Fruit fly (Drosophila melanogaster) whole organism, embryonic: ENCODE results near the gene BORCS6.

Experiments
- Abd-B ChIP-seq: fragments of 200-800 bp; sonication (Bioruptor generic); optimal IDR thresholded peaks from 2 replicates; lab custom pipeline; 2018; ENCODE audit warnings: missing biosample characterization, mild to moderate bottlenecking, missing genetic modification characterization, moderate library complexity
- BtbVII ChIP-seq: fragments of 200-800 bp; sonication (Bioruptor generic); optimal IDR thresholded peaks from 3 replicates; lab custom pipeline; 2017; ENCODE audit warnings: missing biosample characterization, mild to moderate bottlenecking, missing genetic modification characterization
- CG10321 ChIP-seq: fragments of 200-800 bp; sonication (Bioruptor generic); IDR thresholded peaks from 2 replicates; pipeline ENCODE4 v1.3.6; 2022; ENCODE audit warnings: missing biosample characterization, missing genetic modification characterization
- CG11247 ChIP-seq: fragments of 200-800 bp; sonication (Bioruptor generic); IDR thresholded peaks from 2 replicates; pipeline ENCODE4 v1.3.6; 2022; ENCODE audit warnings: missing biosample characterization, missing genetic modification characterization
- CG12391 ChIP-seq: fragments of 200-800 bp; sonication (Bioruptor generic); optimal IDR thresholded peaks from 3 replicates; lab custom pipeline; 2018; ENCODE audit warnings: missing biosample characterization, mild to moderate bottlenecking, missing genetic modification characterization, moderate library complexity
- CG13287 ChIP-seq: fragments of 200-800 bp; sonication (Bioruptor generic); IDR thresholded peaks from 2 replicates; pipeline ENCODE4 v1.3.6; 2022; ENCODE audit warnings: missing biosample characterization, missing genetic modification characterization; ENCODE audit not compliant: partially characterized antibody
- CG14667 ChIP-seq: fragments of 200-800 bp; sonication (Bioruptor generic); IDR thresholded peaks from 2 replicates; pipeline ENCODE4 v1.3.6; 2022; ENCODE audit warnings: missing biosample characterization, missing genetic modification characterization
- CG15011 ChIP-seq: fragments of 200-800 bp; sonication (Bioruptor generic); optimal IDR thresholded peaks from 3 replicates; lab custom pipeline; 2018; ENCODE audit warnings: missing biosample characterization, mild to moderate bottlenecking, missing genetic modification characterization
- CG16779 ChIP-seq: fragments of 200-800 bp; sonication (Bioruptor generic); IDR thresholded peaks from 2 replicates; pipeline ENCODE4 v1.3.6; 2022; ENCODE audit warnings: missing biosample characterization, missing genetic modification characterization
- CG17568 ChIP-seq: fragments of 200-800 bp; sonication (Bioruptor generic); optimal IDR thresholded peaks from 2 replicates; lab custom pipeline; 2018; ENCODE audit warnings: missing biosample characterization, mild to moderate bottlenecking, missing genetic modification characterization, moderate library complexity
- CG33213 ChIP-seq: fragments of 200-800 bp; sonication (Bioruptor generic); optimal IDR thresholded peaks from 3 replicates; lab custom pipeline; 2016; ENCODE audit warnings: missing biosample characterization, missing genetic modification characterization
- CG3847 ChIP-seq: fragments of 200-800 bp; sonication (Bioruptor generic); IDR thresholded peaks from 2 replicates; pipeline ENCODE4 v1.3.6; 2022; ENCODE audit warnings: missing biosample characterization, missing genetic modification characterization
- CG42726 ChIP-seq: fragments of 200-800 bp; sonication (Bioruptor generic); IDR thresholded peaks from 2 replicates; pipeline ENCODE4 v1.3.6; 2022; ENCODE audit warnings: missing biosample characterization, missing genetic modification characterization; ENCODE audit not compliant: partially characterized antibody
- CG4360 ChIP-seq: fragments of 200-800 bp; sonication (Bioruptor generic); IDR thresholded peaks from 2 replicates; pipeline ENCODE4 v1.3.6; 2022; ENCODE audit warnings: missing biosample characterization, missing genetic modification characterization
- CG5180 ChIP-seq: fragments of 200-800 bp; sonication (Bioruptor generic); optimal IDR thresholded peaks from 3 replicates; lab custom pipeline; 2017; ENCODE audit warnings: missing biosample characterization, missing genetic modification characterization, mild to moderate bottlenecking, moderate library complexity, missing genetic modification reagents
- CG5245 ChIP-seq: fragments of 200-800 bp; sonication (Bioruptor generic); optimal IDR thresholded peaks from 3 replicates; lab custom pipeline; 2016; ENCODE audit warnings: missing biosample characterization, missing genetic modification characterization
- CG6175 ChIP-seq: fragments of 200-800 bp; sonication (Bioruptor generic); IDR thresholded peaks from 3 replicates; pipeline ENCODE4 v1.3.6; 2022; ENCODE audit warnings: missing biosample characterization, missing genetic modification characterization
- CG7928 ChIP-seq: fragments of 200-800 bp; sonication (Bioruptor generic); optimal IDR thresholded peaks from 2 replicates; lab custom pipeline; 2017; ENCODE audit warnings: missing biosample characterization, mild to moderate bottlenecking, missing genetic modification characterization
- CG8388 ChIP-seq: fragments of 200-800 bp; sonication (Bioruptor generic); optimal IDR thresholded peaks from 2 replicates; lab custom pipeline; 2019; ENCODE audit warnings: missing biosample characterization, mild to moderate bottlenecking, missing genetic modification characterization, moderate library complexity
- CG9817 ChIP-seq: fragments of 200-800 bp; sonication (Bioruptor generic); optimal IDR thresholded peaks from 2 replicates; lab custom pipeline; 2018; ENCODE audit warnings: missing biosample characterization, mild to moderate bottlenecking, missing genetic modification characterization, moderate library complexity
- Camta ChIP-seq: fragments of 200-800 bp; sonication (Bioruptor generic); optimal IDR thresholded peaks from 2 replicates; lab custom pipeline; 2016; ENCODE audit warnings: missing biosample characterization, missing genetic modification characterization
- Chrac-16 ChIP-seq: fragments of 200-800 bp; sonication (Bioruptor generic); optimal IDR thresholded peaks from 3 replicates; lab custom pipeline; 2016; ENCODE audit warnings: missing biosample characterization, missing genetic modification characterization
- Dll ChIP-seq: fragments of 200-800 bp; sonication (Bioruptor generic); IDR thresholded peaks from 4 replicates; pipeline ENCODE4 v1.3.6; 2022; ENCODE audit warnings: missing biosample characterization, missing genetic modification characterization; ENCODE audit not compliant: partially characterized antibody
- HHEX ChIP-seq: fragments of 200-800 bp; sonication (Bioruptor generic); optimal IDR thresholded peaks from 3 replicates; lab custom pipeline; 2017; ENCODE audit warnings: missing biosample characterization, mild to moderate bottlenecking, missing genetic modification characterization, missing genetic modification reagents
- Lhr ChIP-seq: fragments of 200-800 bp; sonication (Bioruptor generic); optimal IDR thresholded peaks from 3 replicates; lab custom pipeline; 2017; ENCODE audit warnings: mild to moderate bottlenecking, missing biosample characterization, missing genetic modification reagents, missing genetic modification characterization
- MTF-1 ChIP-seq: fragments of 200-800 bp; sonication (Bioruptor generic); optimal IDR thresholded peaks from 2 replicates; lab custom pipeline; 2018; ENCODE audit warnings: missing biosample characterization, mild to moderate bottlenecking, missing genetic modification characterization, borderline replicate concordance
- Max ChIP-seq: fragments of 200-800 bp; sonication (Bioruptor generic); optimal IDR thresholded peaks from 2 replicates; lab custom pipeline; 2016; ENCODE audit warnings: missing biosample characterization, mild to moderate bottlenecking, missing genetic modification characterization
- Nf-YB ChIP-seq: fragments of 200-800 bp; sonication (Bioruptor generic); optimal IDR thresholded peaks from 3 replicates; lab custom pipeline; 2019; ENCODE audit warnings: missing biosample characterization, mild to moderate bottlenecking, missing genetic modification characterization, moderate library complexity
- NfI ChIP-seq: fragments of 200-800 bp; sonication (Bioruptor generic); optimal IDR thresholded peaks from 3 replicates; lab custom pipeline; 2018; ENCODE audit warnings: missing biosample characterization, mild to moderate bottlenecking, missing genetic modification characterization, moderate library complexity
- aop ChIP-seq: fragments of 200-800 bp; sonication (Bioruptor generic); IDR thresholded peaks from 2 replicates; pipeline ENCODE4 v1.3.6; 2022; ENCODE audit warnings: missing biosample characterization, missing genetic modification characterization
- corto ChIP-seq: fragments of 200-800 bp; sonication (Bioruptor generic); optimal IDR thresholded peaks from 2 replicates; lab custom pipeline; 2016; ENCODE audit warnings: missing biosample characterization, mild to moderate bottlenecking, missing genetic modification characterization, moderate library complexity
- ems ChIP-seq: fragments of 200-800 bp; sonication (Bioruptor generic); optimal IDR thresholded peaks from 3 replicates; lab custom pipeline; 2016; ENCODE audit warnings: missing biosample characterization, missing genetic modification characterization
- fd102C ChIP-seq: fragments of 200-800 bp; sonication (Bioruptor generic); optimal IDR thresholded peaks from 2 replicates; lab custom pipeline; 2018; ENCODE audit warnings: missing biosample characterization, mild to moderate bottlenecking, missing genetic modification characterization, moderate library complexity
- gcm ChIP-seq: fragments of 200-800 bp; sonication (Bioruptor generic); optimal IDR thresholded peaks from 2 replicates; lab custom pipeline; 2019; ENCODE audit warnings: missing biosample characterization, mild to moderate bottlenecking, missing genetic modification characterization, moderate library complexity
- hbn ChIP-seq: fragments of 200-800 bp; sonication (Bioruptor generic); IDR thresholded peaks from 2 replicates; pipeline ENCODE4 v1.3.6; 2022; ENCODE audit warnings: missing biosample characterization, missing genetic modification characterization; ENCODE audit not compliant: partially characterized antibody
- inv ChIP-seq: fragments of 200-800 bp; sonication (Bioruptor generic); IDR thresholded peaks from 2 replicates; pipeline ENCODE4 v1.3.6; 2022; ENCODE audit warnings: missing biosample characterization, missing genetic modification characterization; ENCODE audit not compliant: partially characterized antibody
- lab ChIP-seq: fragments of 200-800 bp; sonication (Bioruptor generic); optimal IDR thresholded peaks from 3 replicates; lab custom pipeline; 2017; ENCODE audit warnings: missing biosample characterization, missing genetic modification characterization, mild to moderate bottlenecking, moderate library complexity, missing genetic modification reagents
- otp ChIP-seq: fragments of 200-800 bp; sonication (Bioruptor generic); IDR thresholded peaks from 3 replicates; pipeline ENCODE4, ENCODE4 v1.3.6; 2022; ENCODE audit warnings: missing biosample characterization, missing genetic modification characterization
- phol ChIP-seq: fragments of 200-800 bp; sonication (Bioruptor generic); optimal IDR thresholded peaks from 3 replicates; lab custom pipeline; 2018; ENCODE audit warnings: missing biosample characterization, mild to moderate bottlenecking, missing genetic modification characterization, moderate library complexity
- ro ChIP-seq: fragments of 200-800 bp; sonication (Bioruptor generic); IDR thresholded peaks from 2 replicates; pipeline ENCODE4 v1.3.6; 2022; ENCODE audit warnings: missing biosample characterization, missing genetic modification characterization
- salm ChIP-seq: fragments of 200-800 bp; sonication (Bioruptor generic); optimal IDR thresholded peaks from 2 replicates; lab custom pipeline; 2018; ENCODE audit warnings: missing biosample characterization, mild to moderate bottlenecking, missing genetic modification characterization
- sens ChIP-seq: fragments of 200-800 bp; sonication (Bioruptor generic); peaks from one replicate; lab custom pipeline; 2016; ENCODE audit warnings: missing biosample characterization, missing genetic modification characterization
- shn ChIP-seq: fragments of 200-800 bp; sonication (Bioruptor generic); optimal IDR thresholded peaks from 3 replicates; lab custom pipeline; 2016; ENCODE audit warnings: missing biosample characterization, missing genetic modification characterization
- so ChIP-seq: fragments of 200-800 bp; sonication (Bioruptor generic); IDR thresholded peaks from 3 replicates; pipeline ENCODE4 v1.3.6; 2022; ENCODE audit warnings: missing biosample characterization, missing genetic modification characterization
- stc ChIP-seq: fragments of 200-800 bp; sonication (Bioruptor generic); IDR thresholded peaks from 2 replicates; pipeline ENCODE4 v1.3.6; 2022; ENCODE audit warnings: missing biosample characterization, missing genetic modification characterization
- tna ChIP-seq: fragments of 200-800 bp; sonication (Bioruptor generic); IDR thresholded peaks from 2 replicates; pipeline ENCODE4 v1.3.6; 2022; ENCODE audit warnings: missing biosample characterization, missing genetic modification characterization; ENCODE audit not compliant: partially characterized antibody
- zf30C ChIP-seq: fragments of 200-800 bp; sonication (Bioruptor generic); optimal IDR thresholded peaks from 3 replicates; lab custom pipeline; 2018; ENCODE audit warnings: missing biosample characterization, mild to moderate bottlenecking, missing genetic modification characterization

BORCS6 gene

dm6 chr3L:589290-590281 is 48.9 kb downstream of the BORCS6 start (continued):
- peak; percentile 87 for TF ChIP-seq CG5245 (GFP tag; lab: Kevin White, UChicago)
- TF ChIP-seq shn (GFP tag; lab: Kevin White, UChicago): peak; percentile 91
- peak; percentile 83 for TF ChIP-seq phol (tag; lab: Kevin White, UChicago)
- peak; percentile 78 for TF ChIP-seq stc (GFP tag; lab: Robert Waterston, UW)
- TF ChIP-seq Lhr: peak; percentile 71
- TF ChIP-seq CG8388 (GFP tag; lab: Kevin White, UChicago): peak; percentile 85
- peak; percentile 52 for TF ChIP-seq Max (GFP tag; lab: Kevin White, UChicago)
- no peak for TF ChIP-seq hbn (GFP tag; lab: Robert Waterston, UW)
- TF ChIP-seq CG16779: peak; percentile 92
- peak; percentile 92 for TF ChIP-seq Chrac-16
- peak; percentile 79 for TF ChIP-seq ro (GFP tag; lab: Robert Waterston, UW)
- peak; percentile 87 for TF ChIP-seq CG33213
- peak; percentile 83 for TF ChIP-seq BtbVII
- TF ChIP-seq lab: peak; percentile 93
- peak; percentile 86 for TF ChIP-seq CG6175 (GFP tag; lab: Robert Waterston, UW)
- TF ChIP-seq tna (GFP tag; lab: Robert Waterston, UW): no peak
- peak; percentile 98 for TF ChIP-seq sens (GFP tag; lab: Kevin White, UChicago)
- TF ChIP-seq fd102C (GFP tag; lab: Kevin White, UChicago): peak; percentile 61
- peak; percentile 62 for TF ChIP-seq CG4360
- peak; percentile 60 for TF ChIP-seq CG7928
- peak; percentile 87 for TF ChIP-seq MTF-1 (GFP tag; lab: Kevin White, UChicago)
- peak; percentile 85 for TF ChIP-seq aop (GFP tag; lab: Robert Waterston, UW)
- TF ChIP-seq CG9817 (tag; lab: Kevin White, UChicago): peak; percentile 91
- peak; percentile 76 for TF ChIP-seq CG15011 (GFP tag; lab: Kevin White, UChicago)
- peak; percentile 48 for TF ChIP-seq Nf-YB (GFP tag; lab: Kevin White, UChicago)
- peak; percentile 34; the same call in 1 of the 2 replicates for TF ChIP-seq CG10321 (GFP tag; lab: Robert Waterston, UW)
- TF ChIP-seq Dll (GFP tag; lab: Robert Waterston, UW): no peak
- TF ChIP-seq Abd-B (GFP tag; lab: Kevin White, UChicago): peak; percentile 72
- peak; percentile 88 for TF ChIP-seq HHEX (GFP tag; lab: Kevin White, UChicago)
- TF ChIP-seq CG11247: peak; percentile 89
- TF ChIP-seq CG12391 (tag; lab: Kevin White, UChicago): peak; percentile 91
- peak; percentile 89 for TF ChIP-seq ems (GFP tag; lab: Kevin White, UChicago)
- no peak for TF ChIP-seq corto
- TF ChIP-seq CG14667 (GFP tag; lab: Robert Waterston, UW): peak; percentile 89
- no peak for TF ChIP-seq inv (GFP tag; lab: Robert Waterston, UW)
- no peak for TF ChIP-seq CG13287 (GFP tag; lab: Robert Waterston, UW)
- no peak for TF ChIP-seq CG42726 (GFP tag; lab: Robert Waterston, UW)
- peak; percentile 98 for TF ChIP-seq zf30C
- peak; percentile 93 for TF ChIP-seq otp (GFP tag; lab: Robert Waterston, UW)
- peak; percentile 89 for TF ChIP-seq gcm (GFP tag; lab: Kevin White, UChicago)
- peak; percentile 83; the same call in 2 of the 3 replicates for TF ChIP-seq so
- TF ChIP-seq salm: peak; percentile 82
- no peak for TF ChIP-seq CG17568 (GFP tag; lab: Kevin White, UChicago)
- peak; percentile 86 for TF ChIP-seq Camta (GFP tag; lab: Kevin White, UChicago)
- peak; percentile 90 for TF ChIP-seq CG3847
- peak; percentile 95 for TF ChIP-seq CG5180
- TF ChIP-seq NfI (GFP tag; lab: Kevin White, UChicago): peak; percentile 88
